Fruit fly (Drosophila melanogaster) whole organism, embryonic: ENCODE data around the gene Syx13.

ENCODE experiments used
- Bteb2 ChIP-seq: fragments of 200-800 bp; sonication (Bioruptor generic); optimal IDR thresholded peaks from 2 replicates; lab custom pipeline; 2016; ENCODE audit warnings: missing biosample characterization, missing genetic modification characterization
- CG10267 ChIP-seq: fragments of 200-800 bp; sonication (Bioruptor generic); optimal IDR thresholded peaks from 2 replicates; lab custom pipeline; 2018; ENCODE audit warnings: missing biosample characterization, mild to moderate bottlenecking, missing genetic modification characterization, moderate library complexity
- CG11085 ChIP-seq: fragments of 200-800 bp; sonication (Bioruptor generic); IDR thresholded peaks from 2 replicates; pipeline ENCODE4 v1.3.6; 2022; ENCODE audit warnings: missing biosample characterization, missing genetic modification characterization
- CG11723 ChIP-seq: fragments of 200-800 bp; sonication (Bioruptor generic); optimal IDR thresholded peaks from 2 replicates; lab custom pipeline; 2017; ENCODE audit warnings: missing biosample characterization, mild to moderate bottlenecking, missing genetic modification characterization
- CG12155 ChIP-seq: fragments of 200-800 bp; sonication (Bioruptor generic); optimal IDR thresholded peaks from 3 replicates; lab custom pipeline; 2016; ENCODE audit warnings: missing biosample characterization, missing genetic modification characterization
- CG12219 ChIP-seq: fragments of 200-800 bp; sonication (Bioruptor generic); optimal IDR thresholded peaks from 3 replicates; lab custom pipeline; 2018; ENCODE audit warnings: missing biosample characterization, mild to moderate bottlenecking, missing genetic modification characterization
- CG12659 ChIP-seq: fragments of 200-800 bp; sonication (Bioruptor generic); optimal IDR thresholded peaks from 3 replicates; lab custom pipeline; 2017; ENCODE audit warnings: mild to moderate bottlenecking, missing biosample characterization, missing genetic modification reagents, missing genetic modification characterization
- CG14860 ChIP-seq: fragments of 200-800 bp; sonication (Bioruptor generic); IDR thresholded peaks from 3 replicates; pipeline ENCODE4 v1.3.6; 2022; ENCODE audit warnings: missing biosample characterization, missing genetic modification characterization; ENCODE audit not compliant: partially characterized antibody
- CG17186 ChIP-seq: fragments of 200-800 bp; sonication (Bioruptor generic); optimal IDR thresholded peaks from 3 replicates; lab custom pipeline; 2017; ENCODE audit warnings: missing biosample characterization, missing genetic modification reagents, missing genetic modification characterization
- CG18619 ChIP-seq: fragments of 200-800 bp; sonication (Bioruptor generic); optimal IDR thresholded peaks from 3 replicates; lab custom pipeline; 2017; ENCODE audit warnings: missing biosample characterization, mild to moderate bottlenecking, missing genetic modification characterization
- CG34376 ChIP-seq: fragments of 200-800 bp; sonication (Bioruptor generic); optimal IDR thresholded peaks from 2 replicates; lab custom pipeline; 2018; ENCODE audit warnings: missing biosample characterization, mild to moderate bottlenecking, missing genetic modification characterization
- CG4360 ChIP-seq: fragments of 200-800 bp; sonication (Bioruptor generic); IDR thresholded peaks from 2 replicates; pipeline ENCODE4 v1.3.6; 2022; ENCODE audit warnings: missing biosample characterization, missing genetic modification characterization
- CG4424 ChIP-seq: fragments of 200-800 bp; sonication (Bioruptor generic); optimal IDR thresholded peaks from 3 replicates; lab custom pipeline; 2016; ENCODE audit warnings: missing biosample characterization, missing genetic modification characterization
- CG5180 ChIP-seq: fragments of 200-800 bp; sonication (Bioruptor generic); optimal IDR thresholded peaks from 3 replicates; lab custom pipeline; 2017; ENCODE audit warnings: missing biosample characterization, missing genetic modification characterization, mild to moderate bottlenecking, moderate library complexity, missing genetic modification reagents
- CG6272 ChIP-seq: fragments of 200-800 bp; sonication (Bioruptor generic); IDR thresholded peaks from 2 replicates; pipeline ENCODE4 v1.3.6; 2022; ENCODE audit warnings: missing biosample characterization, missing genetic modification characterization
- CG6791 ChIP-seq: fragments of 200-800 bp; sonication (Bioruptor generic); IDR thresholded peaks from 3 replicates; pipeline ENCODE4 v1.3.6; 2022; ENCODE audit warnings: missing biosample characterization, missing genetic modification characterization; ENCODE audit not compliant: partially characterized antibody
- CG6813 ChIP-seq: fragments of 200-800 bp; sonication (Bioruptor generic); optimal IDR thresholded peaks from 2 replicates; lab custom pipeline; 2017; ENCODE audit warnings: missing biosample characterization, missing genetic modification characterization, mild to moderate bottlenecking, moderate library complexity, missing genetic modification reagents
- CG7271 ChIP-seq: fragments of 200-800 bp; sonication (Bioruptor generic); optimal IDR thresholded peaks from 2 replicates; lab custom pipeline; 2018; ENCODE audit warnings: missing biosample characterization, mild to moderate bottlenecking, missing genetic modification characterization, moderate library complexity
- CG8924 ChIP-seq: fragments of 200-800 bp; optimal IDR thresholded peaks from 3 replicates; lab custom pipeline; 2019; ENCODE audit warnings: missing biosample characterization, mild to moderate bottlenecking, missing genetic modification characterization, moderate library complexity
- HHEX ChIP-seq: fragments of 200-800 bp; sonication (Bioruptor generic); optimal IDR thresholded peaks from 3 replicates; lab custom pipeline; 2017; ENCODE audit warnings: missing biosample characterization, mild to moderate bottlenecking, missing genetic modification characterization, missing genetic modification reagents
- HLH54F ChIP-seq: fragments of 200-800 bp; sonication (Bioruptor generic); optimal IDR thresholded peaks from 3 replicates; lab custom pipeline; 2016; ENCODE audit warnings: missing biosample characterization, missing genetic modification characterization
- Hand ChIP-seq: fragments of 200-800 bp; sonication (Bioruptor generic); optimal IDR thresholded peaks from 2 replicates; lab custom pipeline; 2017; ENCODE audit warnings: mild to moderate bottlenecking, missing biosample characterization, missing genetic modification reagents, missing genetic modification characterization
- Hey ChIP-seq: fragments of 200-800 bp; sonication (Bioruptor generic); optimal IDR thresholded peaks from 3 replicates; lab custom pipeline; 2018; ENCODE audit warnings: missing biosample characterization, mild to moderate bottlenecking, missing genetic modification characterization
- HmgD ChIP-seq: fragments of 200-800 bp; sonication (Bioruptor generic); optimal IDR thresholded peaks from 3 replicates; lab custom pipeline; 2016; ENCODE audit warnings: missing biosample characterization, missing genetic modification characterization
- HmgZ ChIP-seq: fragments of 200-800 bp; sonication (Bioruptor generic); optimal IDR thresholded peaks from 2 replicates; lab custom pipeline; 2018; ENCODE audit warnings: missing biosample characterization, mild to moderate bottlenecking, missing genetic modification characterization
- Lpt ChIP-seq: fragments of >200 bp; optimal IDR thresholded peaks from 2 replicates; lab custom pipeline; 2018; ENCODE audit warnings: missing biosample characterization, missing genetic modification characterization
- Sry-β ChIP-seq: fragments of 200-800 bp; sonication (Bioruptor generic); optimal IDR thresholded peaks from 2 replicates; lab custom pipeline; 2018; ENCODE audit warnings: missing biosample characterization, mild to moderate bottlenecking, missing genetic modification characterization, moderate library complexity
- Sry-δ ChIP-seq: fragments of 200-800 bp; sonication (Bioruptor generic); optimal IDR thresholded peaks from 2 replicates; lab custom pipeline; 2016; ENCODE audit warnings: missing biosample characterization, missing genetic modification characterization
- ash1 ChIP-seq: fragments of 200-800 bp; sonication (Bioruptor generic); optimal IDR thresholded peaks from 2 replicates; lab custom pipeline; 2018; ENCODE audit warnings: missing biosample characterization, mild to moderate bottlenecking, missing genetic modification characterization
- caup ChIP-seq: fragments of 200-800 bp; sonication (Bioruptor generic); optimal IDR thresholded peaks from 3 replicates; lab custom pipeline; 2017; ENCODE audit warnings: missing biosample characterization, mild to moderate bottlenecking, missing genetic modification characterization, moderate library complexity; ENCODE audit not compliant: severe bottlenecking
- chm ChIP-seq: fragments of 200-800 bp; sonication (Bioruptor generic); IDR thresholded peaks from 2 replicates; pipeline ENCODE4 v1.3.6; 2022; ENCODE audit warnings: missing biosample characterization, missing genetic modification characterization
- chn ChIP-seq: fragments of 200-800 bp; sonication (Bioruptor generic); optimal IDR thresholded peaks from 2 replicates; lab custom pipeline; 2016; ENCODE audit warnings: missing biosample characterization, missing genetic modification characterization
- gcm ChIP-seq: fragments of 200-800 bp; sonication (Bioruptor generic); optimal IDR thresholded peaks from 2 replicates; lab custom pipeline; 2019; ENCODE audit warnings: missing biosample characterization, mild to moderate bottlenecking, missing genetic modification characterization, moderate library complexity
- grn ChIP-seq: fragments of 200-800 bp; sonication (Bioruptor generic); optimal IDR thresholded peaks from 3 replicates; lab custom pipeline; 2017; ENCODE audit warnings: missing biosample characterization, missing genetic modification characterization
- hbn ChIP-seq: fragments of 200-800 bp; sonication (Bioruptor generic); IDR thresholded peaks from 2 replicates; pipeline ENCODE4 v1.3.6; 2022; ENCODE audit warnings: missing biosample characterization, missing genetic modification characterization; ENCODE audit not compliant: partially characterized antibody
- kay ChIP-seq: fragments of 200-800 bp; sonication (Bioruptor generic); optimal IDR thresholded peaks from 2 replicates; lab custom pipeline; 2016; ENCODE audit warnings: missing biosample characterization, missing genetic modification characterization
- lmd ChIP-seq: fragments of 200-800 bp; sonication (Bioruptor generic); IDR thresholded peaks from 2 replicates; pipeline ENCODE4 v1.3.6; 2022; ENCODE audit warnings: missing biosample characterization, missing genetic modification characterization
- maf-S ChIP-seq: fragments of 200-800 bp; sonication (Bioruptor generic); optimal IDR thresholded peaks from 2 replicates; lab custom pipeline; 2016; ENCODE audit warnings: missing biosample characterization, missing genetic modification characterization
- mam ChIP-seq: fragments of 200-800 bp; sonication (Bioruptor generic); optimal IDR thresholded peaks from 3 replicates; lab custom pipeline; 2016; ENCODE audit warnings: missing biosample characterization, missing genetic modification characterization
- mld ChIP-seq: fragments of 200-800 bp; sonication (Bioruptor generic); IDR thresholded peaks from 3 replicates; pipeline ENCODE4 v1.3.6; 2022; ENCODE audit warnings: missing biosample characterization, missing genetic modification characterization; ENCODE audit not compliant: partially characterized antibody
- phol ChIP-seq: fragments of 200-800 bp; sonication (Bioruptor generic); optimal IDR thresholded peaks from 3 replicates; lab custom pipeline; 2018; ENCODE audit warnings: missing biosample characterization, mild to moderate bottlenecking, missing genetic modification characterization, moderate library complexity
- sens ChIP-seq: fragments of 200-800 bp; sonication (Bioruptor generic); peaks from one replicate; lab custom pipeline; 2016; ENCODE audit warnings: missing biosample characterization, missing genetic modification characterization
- shn ChIP-seq: fragments of 200-800 bp; sonication (Bioruptor generic); optimal IDR thresholded peaks from 3 replicates; lab custom pipeline; 2016; ENCODE audit warnings: missing biosample characterization, missing genetic modification characterization
- sisA ChIP-seq: fragments of 200-800 bp; sonication (Bioruptor generic); IDR thresholded peaks from 2 replicates; pipeline ENCODE4 v1.3.6; 2022; ENCODE audit warnings: missing biosample characterization, missing genetic modification characterization
- stc ChIP-seq: fragments of 200-800 bp; sonication (Bioruptor generic); IDR thresholded peaks from 2 replicates; pipeline ENCODE4 v1.3.6; 2022; ENCODE audit warnings: missing biosample characterization, missing genetic modification characterization
- vnd ChIP-seq: fragments of 200-800 bp; sonication (Bioruptor generic); IDR thresholded peaks from 3 replicates; pipeline ENCODE4 v1.3.6; 2022; ENCODE audit warnings: missing biosample characterization, missing genetic modification characterization; ENCODE audit not compliant: partially characterized antibody
- wdn ChIP-seq: fragments of 200-800 bp; sonication (Bioruptor generic); IDR thresholded peaks from 2 replicates; pipeline ENCODE4 v1.3.6; 2022; ENCODE audit warnings: missing biosample characterization, missing genetic modification characterization
- wek ChIP-seq: fragments of 200-800 bp; sonication (Bioruptor generic); optimal IDR thresholded peaks from 3 replicates; lab custom pipeline; 2018; ENCODE audit warnings: missing biosample characterization, mild to moderate bottlenecking, missing genetic modification characterization, moderate library complexity

Syx13 gene

dm6 chr3L:13041292-13042067 is 2.8 kb upstream of the Syx13 start, which contains the start of gene RpS4 (continued):
- TF ChIP-seq CG10267 (tag; lab: Kevin White, UChicago) (peak; percentile 80), kay (GFP tag; lab: Kevin White, UChicago) (peak; percentile 39), CG12155 (peak; percentile 62), grn (GFP tag; lab: Kevin White, UChicago) (peak; percentile 73), CG6791 (GFP tag; lab: Robert Waterston, UW) (0 out of 3 replicates have a peak, but pooled peaks have one; percentile 38), caup (GFP tag; lab: Kevin White, UChicago) (peak; percentile 98), CG4360 (GFP tag; lab: Robert Waterston, UW) (peak; percentile 56), CG7271 (tag; lab: Kevin White, UChicago) (peak; percentile 97), CG11723 (GFP tag; lab: Kevin White, UChicago) (peak; percentile 93), CG17186 (GFP tag; lab: Kevin White, UChicago) (peak; percentile 94), CG5180 (peak; percentile 82), CG11085 (GFP tag; lab: Robert Waterston, UW) (peak; percentile 77), Sry-δ (GFP tag; lab: Kevin White, UChicago) (peak; percentile 54), wek (peak; percentile 99), shn (GFP tag; lab: Kevin White, UChicago) (peak; percentile 73), sisA (GFP tag; lab: Robert Waterston, UW) (peak; percentile 84), ash1 (peak; percentile 97), chm (GFP tag; lab: Robert Waterston, UW) (peak; percentile 95), stc (peak; percentile 84), HmgD (GFP tag; lab: Kevin White, UChicago) (peak; percentile 70), Hey (peak; percentile 95), mld (GFP tag; lab: Robert Waterston, UW) (no peak), lmd (GFP tag; lab: Robert Waterston, UW) (peak; percentile 82), Hand (GFP tag; lab: Kevin White, UChicago) (peak; percentile 95), CG12659 (GFP tag; lab: Kevin White, UChicago) (peak; percentile 95), chn (GFP tag; lab: Kevin White, UChicago) (peak; percentile 79), CG18619 (GFP tag; lab: Kevin White, UChicago) (peak; percentile 96), Lpt (no peak), CG34376 (GFP tag; lab: Kevin White, UChicago) (peak; percentile 99), CG12219 (GFP tag; lab: Kevin White, UChicago) (peak; percentile 95), gcm (GFP tag; lab: Kevin White, UChicago) (peak; percentile 91), Sry-β (GFP tag; lab: Kevin White, UChicago) (peak; percentile 71), vnd (GFP tag; lab: Robert Waterston, UW) (no peak), CG4424 (peak; percentile 80), CG14860 (GFP tag; lab: Robert Waterston, UW) (no peak), CG8924 (tag; lab: Kevin White, UChicago) (peak; percentile 73), HHEX (GFP tag; lab: Kevin White, UChicago) (peak; percentile 96), maf-S (GFP tag; lab: Kevin White, UChicago) (peak; percentile 64), CG6813 (GFP tag; lab: Kevin White, UChicago) (peak; percentile 97), HLH54F (GFP tag; lab: Kevin White, UChicago) (peak; percentile 75), sens (GFP tag; lab: Kevin White, UChicago) (peak; percentile 95), hbn (GFP tag; lab: Robert Waterston, UW) (0 out of 2 replicates have a peak, but pooled peaks have one; percentile 14), wdn (peak; percentile 77), mam (GFP tag; lab: Kevin White, UChicago) (peak; percentile 84), phol (tag; lab: Kevin White, UChicago) (peak; percentile 72), HmgZ (peak; percentile 92), Bteb2 (GFP tag; lab: Kevin White, UChicago) (peak; percentile 72), CG6272 (GFP tag; lab: Robert Waterston, UW) (peak; percentile 76)
